Fruit fly (Drosophila melanogaster): ENCODE measurements around the gene Ube4A.

Gene Ube4A

dm6 chr2L:6673211-6674012 lies 15.1 kb downstream of the Ube4A start, which contains the start of gene Spn27A (continued):
- TF ChIP-seq CG8944 (GFP tag; optimal IDR thresholded peaks at IDR 0.05): peak; percentile 0
- TF ChIP-seq CG1529 (GFP tag; optimal IDR thresholded peaks at IDR 0.05): peak; percentile 53
- peak; percentile 78 for TF ChIP-seq sqz (GFP tag; optimal IDR thresholded peaks at IDR 0.05)
- TF ChIP-seq cas (GFP tag; IDR thresholded peaks at IDR 0.05): no peak
- 0 out of 2 replicates have a peak, but pooled peaks have one; percentile 17 for TF ChIP-seq rib (GFP tag; IDR thresholded peaks at IDR 0.05)
- TF ChIP-seq bbx (GFP tag; IDR thresholded peaks at IDR 0.05; ENCODE audit: partially characterized antibody): 0 out of 2 replicates have a peak, but pooled peaks have one; percentile 25
- no peak for TF ChIP-seq CG11456 (GFP tag; IDR thresholded peaks at IDR 0.05)
- peak; percentile 11 for TF ChIP-seq MESR4 (GFP tag; optimal IDR thresholded peaks at IDR 0.05)
- TF ChIP-seq CG13894 (tag; optimal IDR thresholded peaks at IDR 0.05): peak; percentile 15
- peak; percentile 45; the same call in 1 of the 2 replicates for TF ChIP-seq amos (GFP tag; IDR thresholded peaks at IDR 0.05; ENCODE audit: partially characterized antibody)
- no peak; the same call in 1 of the 2 replicates for TF ChIP-seq CG31441 (GFP tag; IDR thresholded peaks at IDR 0.05)
- TF ChIP-seq Mrtf (GFP tag; IDR thresholded peaks at IDR 0.05): peak; percentile 24; the same call in 1 of the 3 replicates
- TF ChIP-seq B-H1 (GFP tag; IDR thresholded peaks at IDR 0.05): 0 out of 3 replicates have a peak, but pooled peaks have one; percentile 32
- peak; percentile 56 for TF ChIP-seq CG10209 (GFP tag; optimal IDR thresholded peaks at IDR 0.05)
- TF ChIP-seq cad (GFP tag; optimal IDR thresholded peaks at IDR 0.05): no peak
- no peak for TF ChIP-seq dan (GFP tag; IDR thresholded peaks at IDR 0.05)
- 0 out of 3 replicates have a peak, but pooled peaks have one; percentile 19 for TF ChIP-seq CG11695 (GFP tag; IDR thresholded peaks at IDR 0.05)
- TF ChIP-seq bigmax (GFP tag; optimal IDR thresholded peaks at IDR 0.05): peak; percentile 34
- TF ChIP-seq pita (GFP tag; optimal IDR thresholded peaks at IDR 0.05): no peak
- no peak for TF ChIP-seq ash1 (GFP tag; optimal IDR thresholded peaks at IDR 0.05)
- no peak for TF ChIP-seq CG6272 (GFP tag; IDR thresholded peaks at IDR 0.05)
- peak; percentile 83 for TF ChIP-seq gcm (GFP tag; optimal IDR thresholded peaks at IDR 0.05)
- peak; percentile 56 for TF ChIP-seq CG17385 (GFP tag; optimal IDR thresholded peaks at IDR 0.05)
- TF ChIP-seq Opbp (GFP tag; IDR thresholded peaks at IDR 0.05; ENCODE audit: partially characterized antibody): 0 out of 3 replicates have a peak, but pooled peaks have one; percentile 41
- peak in 1 of 2 experiments; percentile 32 for TF ChIP-seq insv (GFP tag; optimal IDR thresholded peaks at IDR 0.05)
- TF ChIP-seq Ets65A (GFP tag): peak; percentile 95
- no peak for TF ChIP-seq CG5245 (GFP tag; optimal IDR thresholded peaks at IDR 0.05)
- peak; percentile 19 for TF ChIP-seq en (GFP tag; optimal IDR thresholded peaks at IDR 0.05)
- peak; percentile 59 for TF ChIP-seq fd96Cb (tag; optimal IDR thresholded peaks at IDR 0.05)
- TF ChIP-seq prd (optimal IDR thresholded peaks at IDR 0.05): no peak
- TF ChIP-seq prd (GFP tag; IDR thresholded peaks at IDR 0.05): peak; percentile 54; the same call in 2 of the 3 replicates
- 0 out of 3 replicates have a peak, but pooled peaks have one; percentile 44 for TF ChIP-seq gce (GFP tag; IDR thresholded peaks at IDR 0.05)
- TF ChIP-seq Dref (GFP tag; IDR thresholded peaks at IDR 0.05): 0 out of 2 replicates have a peak, but pooled peaks have one; percentile 33
- peak; percentile 63 for TF ChIP-seq CG12659 (GFP tag; optimal IDR thresholded peaks at IDR 0.05)
- peak; percentile 65 for TF ChIP-seq Ets97D (GFP tag; optimal IDR thresholded peaks at IDR 0.05)
- TF ChIP-seq CG18619 (GFP tag; optimal IDR thresholded peaks at IDR 0.05): no peak
- TF ChIP-seq fu2 (GFP tag; optimal IDR thresholded peaks at IDR 0.05): no peak
- TF ChIP-seq CG1602 (GFP tag; optimal IDR thresholded peaks at IDR 0.05): peak; percentile 46
- peak; percentile 71 for TF ChIP-seq CG18262 (tag; optimal IDR thresholded peaks at IDR 0.05)
- peak in 1 of 3 experiments; percentile 59 for TF ChIP-seq lola (GFP tag; optimal IDR thresholded peaks at IDR 0.05)
- no peak for TF ChIP-seq inv (GFP tag; IDR thresholded peaks at IDR 0.05; ENCODE audit: partially characterized antibody)
- TF ChIP-seq ab (GFP tag; optimal IDR thresholded peaks at IDR 0.05): no peak
- TF ChIP-seq disco-r (GFP tag; optimal IDR thresholded peaks at IDR 0.05): peak; percentile 53
- TF ChIP-seq CG32767 (GFP tag; IDR thresholded peaks at IDR 0.05): peak; percentile 20; the same call in 1 of the 2 replicates
- no peak for TF ChIP-seq ham (GFP tag; IDR thresholded peaks at IDR 0.05)
- peak; percentile 86 for TF ChIP-seq nom (GFP tag; optimal IDR thresholded peaks at IDR 0.05)
- peak; percentile 38; the same call in 1 of the 2 replicates for TF ChIP-seq slbo (GFP tag; IDR thresholded peaks at IDR 0.05)
- TF ChIP-seq tio (GFP tag; optimal IDR thresholded peaks at IDR 0.05): peak; percentile 58
- TF ChIP-seq Sin3A (optimal IDR thresholded peaks at IDR 0.05): peak; percentile 25
